Worm (Caenorhabditis elegans) whole organism, midembryonic: ENCODE measurements around the gene ins-11.

ENCODE experiments used
- klf-2 ChIP-seq: fragments of 200-800 bp; sonication (Bioruptor generic); conservative IDR thresholded peaks from 2 replicates; pipeline ENCODE4 v1.3.6; 2022; ENCODE audit warnings: missing genetic modification reagents, missing genetic modification characterization, missing compliant biosample characterization
- ref-1 ChIP-seq: fragments of 200-800 bp; sonication (Bioruptor generic); conservative IDR thresholded peaks from 2 replicates; pipeline ENCODE4 v1.3.6; 2022; ENCODE audit warnings: missing genetic modification reagents, missing genetic modification characterization, missing compliant biosample characterization
- tab-1 ChIP-seq: fragments of 200-800 bp; sonication (Bioruptor generic); IDR thresholded peaks from 2 replicates; pipeline ENCODE4 v1.3.6; 2022; ENCODE audit warnings: missing genetic modification characterization, missing compliant biosample characterization
- ztf-23 ChIP-seq: fragments of 200-800 bp; sonication (Bioruptor generic); IDR thresholded peaks from 2 replicates; pipeline ENCODE4 v1.3.6; 2022; ENCODE audit warnings: missing genetic modification reagents, missing genetic modification characterization, missing compliant biosample characterization

DNA sequence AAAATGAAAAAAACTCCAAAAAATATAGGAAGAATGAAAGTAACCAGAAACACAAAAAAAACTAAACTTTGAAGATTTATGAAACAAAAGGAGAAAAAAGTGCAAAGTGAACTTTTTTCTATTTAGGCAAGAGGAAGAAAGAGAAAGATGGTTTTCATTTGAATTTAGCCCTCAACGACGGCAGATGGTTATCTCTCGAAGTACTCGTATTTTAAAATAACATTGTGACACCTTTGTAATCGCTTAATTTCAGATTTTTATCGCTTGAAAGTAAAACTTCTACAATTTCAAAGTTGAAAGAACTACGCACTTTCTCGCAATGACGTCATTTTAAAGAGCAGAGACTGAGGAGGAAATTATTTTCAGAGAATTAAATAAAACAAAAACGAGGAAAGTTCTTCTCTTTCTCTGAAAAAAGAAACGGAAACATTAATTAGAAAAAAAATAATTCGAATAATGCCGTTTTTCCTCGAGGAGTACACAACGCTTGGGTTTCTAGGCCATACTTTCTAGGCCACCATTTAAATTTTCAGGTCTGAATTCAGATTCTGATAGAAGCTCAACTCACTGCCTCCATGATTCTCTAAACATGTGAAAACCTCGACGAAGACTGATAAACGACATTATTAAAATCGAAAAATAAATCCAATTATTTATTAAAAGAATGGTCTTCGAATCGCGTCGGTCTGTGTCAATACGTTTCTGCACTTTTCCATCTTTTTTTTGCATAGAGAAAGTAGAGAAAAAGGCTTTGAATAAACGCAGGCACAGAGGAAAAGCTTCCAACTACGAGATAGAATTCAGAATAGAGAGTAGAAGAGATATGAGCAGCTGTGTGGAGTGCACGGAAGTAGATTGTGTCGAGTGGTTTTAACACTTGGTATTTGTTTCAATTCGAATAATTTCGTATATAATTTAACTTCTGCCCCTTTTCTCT lies 44.8 kb upstream of the ins-11 start:
- no peak for TF ChIP-seq ztf-23 (GFP tag; lab: Robert Waterston, UW)
- no peak for TF ChIP-seq ref-1 (GFP tag; lab: Robert Waterston, UW)
- no peak for TF ChIP-seq tab-1 (GFP tag; lab: Robert Waterston, UW)
- no peak for TF ChIP-seq klf-2 (GFP tag; lab: Robert Waterston, UW)
